Worm (Caenorhabditis elegans) whole organism, early embryonic: Measurements from ENCODE around the gene ZC196.2.

ENCODE experiments used
- B0310.2 ChIP-seq: sonication (generic microtip); optimal IDR thresholded peaks from 2 replicates; lab custom pipeline; 2016; ENCODE audit warnings: mild to moderate bottlenecking, missing genetic modification characterization, missing compliant biosample characterization
- F13C5.2 ChIP-seq: sonication (generic microtip); optimal IDR thresholded peaks from 2 replicates; lab custom pipeline; 2017; ENCODE audit warnings: mild to moderate bottlenecking, missing genetic modification characterization, inconsistent platforms, missing compliant biosample characterization
- aly-1 ChIP-seq: sonication (generic microtip); optimal IDR thresholded peaks from 2 replicates; lab custom pipeline; 2016; ENCODE audit warnings: missing genetic modification characterization, missing compliant biosample characterization
- ama-1 ChIP-seq: fragments of 150-350 bp; optimal IDR thresholded peaks from 2 replicates; lab custom pipeline; 2014
- ceh-13 ChIP-seq: fragments of 200-800 bp; sonication (Bioruptor generic); optimal IDR thresholded peaks from 2 replicates; lab custom pipeline; 2018; ENCODE audit warnings: mild to moderate bottlenecking, missing genetic modification characterization, missing compliant biosample characterization
- ceh-36 ChIP-seq: sonication (generic microtip); optimal IDR thresholded peaks from 2 replicates; lab custom pipeline; 2016; ENCODE audit warnings: missing genetic modification characterization, inconsistent platforms, missing compliant biosample characterization
- ets-7 ChIP-seq: sonication (generic microtip); optimal IDR thresholded peaks from 2 replicates; lab custom pipeline; 2016; ENCODE audit warnings: missing genotype, missing genetic modification characterization, missing compliant biosample characterization
- flt-1 ChIP-seq: fragments of 200-800 bp; sonication (Bioruptor generic); IDR thresholded peaks from 2 replicates; pipeline ENCODE4 v1.3.6; 2022; ENCODE audit warnings: missing genetic modification characterization, missing compliant biosample characterization
- hmbx-1 ChIP-seq: sonication (generic microtip); optimal IDR thresholded peaks from 2 replicates; lab custom pipeline; 2016; ENCODE audit warnings: mild to moderate bottlenecking, missing genetic modification characterization, missing compliant biosample characterization
- hmg-4 ChIP-seq: fragments of 200-800 bp; sonication (Bioruptor generic); optimal IDR thresholded peaks from 2 replicates; lab custom pipeline; 2018; ENCODE audit warnings: mild to moderate bottlenecking, missing genetic modification characterization, missing compliant biosample characterization
- hnd-1 ChIP-seq: sonication (generic microtip); optimal IDR thresholded peaks from 2 replicates; lab custom pipeline; 2016; ENCODE audit warnings: missing genetic modification characterization, missing compliant biosample characterization
- pes-1 ChIP-seq: fragments of 200-800 bp; sonication (Bioruptor generic); IDR thresholded peaks from 2 replicates; pipeline ENCODE4 v1.3.6; 2022; ENCODE audit warnings: missing genetic modification reagents, missing genetic modification characterization, missing compliant biosample characterization
- scrt-1 ChIP-seq: fragments of 200-800 bp; sonication (Bioruptor generic); IDR thresholded peaks from 2 replicates; pipeline ENCODE4 v1.3.6; 2022; ENCODE audit warnings: missing genetic modification characterization, missing compliant biosample characterization
- sea-1 ChIP-seq: fragments of 200-800 bp; sonication (Bioruptor generic); conservative IDR thresholded peaks from 2 replicates; pipeline ENCODE4 v1.3.6; 2022; ENCODE audit warnings: missing genetic modification characterization, missing compliant biosample characterization
- tbx-11 ChIP-seq: fragments of 200-800 bp; sonication (Bioruptor generic); IDR thresholded peaks from 2 replicates; pipeline ENCODE4 v1.3.6; 2022; ENCODE audit warnings: missing genetic modification characterization, missing compliant biosample characterization
- tbx-37 ChIP-seq: fragments of 200-800 bp; sonication (Bioruptor generic); conservative IDR thresholded peaks from 2 replicates; pipeline ENCODE4 v1.3.6; 2022; ENCODE audit warnings: missing genetic modification reagents, missing genetic modification characterization, missing compliant biosample characterization
- tra-4 ChIP-seq: sonication (generic microtip); optimal IDR thresholded peaks from 2 replicates; lab custom pipeline; 2017; ENCODE audit warnings: missing genetic modification characterization, missing compliant biosample characterization

Gene ZC196.2

ce11 chrV:8727077-8727476 lies 12.2 kb upstream of the ZC196.2 start, which contains the start of gene ZC196.9:
TSS of gene ZC196.9 (minus strand) at chrV:8727177.
- TF ChIP-seq F13C5.2 (tag; lab: Kevin White, UChicago) (no peak), ceh-36 (tag; lab: Kevin White, UChicago) (no peak), pes-1 (GFP tag; lab: Robert Waterston, UW) (no peak), flt-1 (no peak), ceh-13 (GFP tag; lab: Kevin White, UChicago) (no peak), ets-7 (tag; lab: Kevin White, UChicago) (no peak), tbx-37 (no peak), B0310.2 (tag; lab: Kevin White, UChicago) (no peak), hmbx-1 (tag; lab: Kevin White, UChicago) (no peak), ama-1 (lab: Kevin White, UChicago) (no peak), aly-1 (no peak), scrt-1 (no peak), hnd-1 (tag; lab: Kevin White, UChicago) (no peak), hmg-4 (GFP tag; lab: Kevin White, UChicago) (no peak)

- TF ChIP-seq aly-1 (no peak), ama-1 (lab: Kevin White, UChicago) (no peak), B0310.2 (tag; lab: Kevin White, UChicago) (no peak), hmg-4 (GFP tag; lab: Kevin White, UChicago) (no peak), F13C5.2 (tag; lab: Kevin White, UChicago) (no peak), pes-1 (GFP tag; lab: Robert Waterston, UW) (no peak), tra-4 (tag; lab: Kevin White, UChicago) (no peak), ets-7 (tag; lab: Kevin White, UChicago) (no peak), scrt-1 (no peak), sea-1 (no peak), hmbx-1 (tag; lab: Kevin White, UChicago) (no peak), tbx-37 (no peak), ceh-36 (tag; lab: Kevin White, UChicago) (no peak)
Measured at ce11 chrV:8729100-8729499, 10.1 kb upstream of the ZC196.2 start, which contains the start of gene ZC196.5. TSS of gene ZC196.5 (plus strand) at chrV:8729400.

- TF ChIP-seq tra-4 (tag; lab: Kevin White, UChicago) (no peak), ceh-36 (tag; lab: Kevin White, UChicago) (no peak), aly-1 (no peak), hmbx-1 (tag; lab: Kevin White, UChicago) (no peak), ama-1 (lab: Kevin White, UChicago) (no peak), F13C5.2 (tag; lab: Kevin White, UChicago) (no peak), tbx-11 (no peak), pes-1 (GFP tag; lab: Robert Waterston, UW) (no peak), scrt-1 (no peak), hnd-1 (tag; lab: Kevin White, UChicago) (no peak)
Measured at ce11 chrV:8730991-8731390, 8.2 kb upstream of the ZC196.2 start.

- TF ChIP-seq ama-1 (lab: Kevin White, UChicago): no peak
- TF ChIP-seq sea-1: no peak
- TF ChIP-seq hmg-4 (GFP tag; lab: Kevin White, UChicago): no peak
- no peak for TF ChIP-seq pes-1 (GFP tag; lab: Robert Waterston, UW)
- no peak for TF ChIP-seq flt-1
- no peak for TF ChIP-seq B0310.2 (tag; lab: Kevin White, UChicago)
- TF ChIP-seq hmbx-1 (tag; lab: Kevin White, UChicago): no peak
- no peak for TF ChIP-seq tbx-11
- no peak for TF ChIP-seq ceh-36 (tag; lab: Kevin White, UChicago)
- no peak for TF ChIP-seq scrt-1
- no peak for TF ChIP-seq F13C5.2 (tag; lab: Kevin White, UChicago)
Measured at ce11 chrV:8732934-8733333, 6.3 kb upstream of the ZC196.2 start, which contains the start of gene ZC196.4. TSS of gene ZC196.4 (plus strand) at chrV:8733106.

- TF ChIP-seq scrt-1: no peak
- no peak for TF ChIP-seq tbx-37
Measured at ce11 chrV:8736369-8736768, 2.9 kb upstream of the ZC196.2 start, which contains the start of gene ZC196.3. TSS of gene ZC196.3 (plus strand) at chrV:8736669.

ce11 chrV:8745858-8746257 lies 6.6 kb downstream of the ZC196.2 start, which contains the start of gene B0507.6:
TSS of gene B0507.6 (plus strand) at chrV:8746158.
- TF ChIP-seq hmbx-1 (tag; lab: Kevin White, UChicago) (no peak), scrt-1 (no peak), F13C5.2 (tag; lab: Kevin White, UChicago) (no peak)

- TF ChIP-seq B0310.2 (tag; lab: Kevin White, UChicago): no peak
- no peak for TF ChIP-seq ama-1 (lab: Kevin White, UChicago)
- TF ChIP-seq hmg-4 (GFP tag; lab: Kevin White, UChicago): no peak
- TF ChIP-seq tbx-11: no peak
- no peak for TF ChIP-seq F13C5.2 (tag; lab: Kevin White, UChicago)
- no peak for TF ChIP-seq ceh-36 (tag; lab: Kevin White, UChicago)
- no peak for TF ChIP-seq tra-4 (tag; lab: Kevin White, UChicago)
- TF ChIP-seq sea-1: no peak
- TF ChIP-seq hmbx-1 (tag; lab: Kevin White, UChicago): no peak
- no peak for TF ChIP-seq ets-7 (tag; lab: Kevin White, UChicago)
Measured at ce11 chrV:8753395-8753794, 14.2 kb downstream of the ZC196.2 start, which contains the start of gene B0507.5. TSS of gene B0507.5 (plus strand) at chrV:8753695.

- TF ChIP-seq tra-4 (tag; lab: Kevin White, UChicago) (no peak), ceh-13 (GFP tag; lab: Kevin White, UChicago) (no peak), ceh-36 (tag; lab: Kevin White, UChicago) (no peak), hmbx-1 (tag; lab: Kevin White, UChicago) (no peak), sea-1 (no peak), ets-7 (tag; lab: Kevin White, UChicago) (no peak), ama-1 (lab: Kevin White, UChicago) (no peak), aly-1 (no peak), B0310.2 (tag; lab: Kevin White, UChicago) (no peak), F13C5.2 (tag; lab: Kevin White, UChicago) (no peak), hnd-1 (tag; lab: Kevin White, UChicago) (no peak), hmg-4 (GFP tag; lab: Kevin White, UChicago) (no peak)
Measured at ce11 chrV:8754670-8755069, 15.4 kb downstream of the ZC196.2 start, which contains the start of gene B0507.4. TSS of gene B0507.4 (plus strand) at chrV:8754970.
